Worm (Caenorhabditis elegans) whole organism, L1 larva: Measurements from ENCODE around the gene R102.2.

Experiments used
- C04F5.9 ChIP-seq: sonication (generic microtip); optimal IDR thresholded peaks from 2 replicates; lab custom pipeline; 2016; ENCODE audit warnings: missing genetic modification characterization, missing compliant biosample characterization
- alr-1 ChIP-seq: fragments of 200-800 bp; sonication (Bioruptor generic); optimal IDR thresholded peaks from 2 replicates; lab custom pipeline; 2018; ENCODE audit warnings: borderline replicate concordance, mild to moderate bottlenecking, missing genetic modification characterization, missing compliant biosample characterization
- ama-1 ChIP-seq: fragments of 150-350 bp; optimal IDR thresholded peaks from 2 replicates; lab custom pipeline; 2014
- ceh-90 ChIP-seq: sonication (generic microtip); optimal IDR thresholded peaks from 2 replicates; lab custom pipeline; 2016; ENCODE audit warnings: missing genetic modification characterization, missing compliant biosample characterization
- egl-13 ChIP-seq: sonication (generic microtip); optimal IDR thresholded peaks from 2 replicates; lab custom pipeline; 2016; ENCODE audit warnings: missing genotype, missing genetic modification reagents, missing genetic modification characterization, missing compliant biosample characterization
- ets-5 ChIP-seq: fragments of 200-800 bp; sonication (Bioruptor generic); IDR thresholded peaks from 2 replicates; pipeline ENCODE4 v1.3.6; 2022; ENCODE audit warnings: missing genetic modification characterization, missing compliant biosample characterization
- fkh-8 ChIP-seq: sonication (generic microtip); optimal IDR thresholded peaks from 2 replicates; lab custom pipeline; 2016; ENCODE audit warnings: mild to moderate bottlenecking, missing genetic modification characterization, missing compliant biosample characterization
- fos-1 ChIP-seq: fragments of 150-350 bp; optimal IDR thresholded peaks from 2 replicates; lab custom pipeline; 2014; ENCODE audit warnings: missing biosample characterization, missing genetic modification characterization
- grh-1 ChIP-seq: fragments of 200-800 bp; sonication (Bioruptor generic); IDR thresholded peaks from 2 replicates; pipeline ENCODE4 v1.3.6; 2022; ENCODE audit warnings: missing genetic modification reagents, missing genetic modification characterization, missing compliant biosample characterization
- hlh-17 ChIP-seq: fragments of 200-800 bp; sonication (Bioruptor generic); optimal IDR thresholded peaks from 2 replicates; lab custom pipeline; 2018; ENCODE audit warnings: missing genetic modification characterization, mild to moderate bottlenecking, missing compliant biosample characterization, moderate library complexity, borderline replicate concordance
- irx-1 ChIP-seq: sonication (generic microtip); optimal IDR thresholded peaks from 2 replicates; lab custom pipeline; 2016; ENCODE audit warnings: missing genetic modification characterization, missing compliant biosample characterization
- isw-1 ChIP-seq: fragments of 200-800 bp; sonication (Bioruptor generic); IDR thresholded peaks from 2 replicates; pipeline ENCODE4 v1.3.6; 2022; ENCODE audit warnings: missing genetic modification characterization, missing compliant biosample characterization
- lin-35 ChIP-seq, 2 experiments: fragments of 150-350 bp; optimal IDR thresholded peaks; 2 replicates each; lab custom pipeline; 2014; ENCODE audit warnings: missing biosample characterization in 2 of 2, missing genetic modification characterization in 2 of 2, missing genetic modification reagents in 2 of 2
- lir-3 ChIP-seq: sonication (generic microtip); optimal IDR thresholded peaks from 2 replicates; lab custom pipeline; 2016; ENCODE audit warnings: mild to moderate bottlenecking, missing genetic modification characterization, moderate library complexity, missing compliant biosample characterization; ENCODE audit not compliant: poor library complexity
- lsy-2 ChIP-seq, 2 experiments: fragments of 150-350 bp; optimal IDR thresholded peaks; 2 replicates each; lab custom pipeline; 2014; ENCODE audit warnings: missing biosample characterization in 2 of 2, missing genetic modification characterization in 2 of 2
- mdl-1 ChIP-seq, 2 experiments: fragments of 150-350 bp; optimal IDR thresholded peaks; 2 replicates each; lab custom pipeline; 2014 to 2017; ENCODE audit warnings: missing biosample characterization in 2 of 2, missing genetic modification characterization in 2 of 2, inconsistent platforms in 1 of 2
- mef-2 ChIP-seq: fragments of 150-350 bp; optimal IDR thresholded peaks from 2 replicates; lab custom pipeline; 2014; ENCODE audit warnings: missing biosample characterization, missing genetic modification characterization
- nhr-11 ChIP-seq: fragments of 150-350 bp; optimal IDR thresholded peaks from 2 replicates; lab custom pipeline; 2014; ENCODE audit warnings: missing biosample characterization, missing genetic modification characterization
- nhr-12 ChIP-seq: sonication (generic microtip); optimal IDR thresholded peaks from 2 replicates; lab custom pipeline; 2017; ENCODE audit warnings: missing biosample characterization, missing genetic modification characterization
- nhr-19 ChIP-seq: fragments of 200-800 bp; sonication (Bioruptor generic); conservative IDR thresholded peaks from 2 replicates; pipeline ENCODE4 v1.3.6; 2022; ENCODE audit warnings: missing genetic modification characterization, missing compliant biosample characterization
- nhr-20 ChIP-seq: sonication (generic microtip); optimal IDR thresholded peaks from 2 replicates; lab custom pipeline; 2016; ENCODE audit warnings: mild to moderate bottlenecking, missing genetic modification characterization, missing compliant biosample characterization
- nhr-237 ChIP-seq: fragments of 150-350 bp; optimal IDR thresholded peaks from 2 replicates; lab custom pipeline; 2014; ENCODE audit warnings: missing biosample characterization, missing genetic modification characterization
- nhr-77 ChIP-seq: fragments of 150-350 bp; optimal IDR thresholded peaks from 2 replicates; lab custom pipeline; 2014; ENCODE audit warnings: missing biosample characterization, missing genetic modification characterization
- nhr-84 ChIP-seq: sonication (generic microtip); optimal IDR thresholded peaks from 2 replicates; lab custom pipeline; 2017; ENCODE audit warnings: missing biosample characterization, missing genetic modification characterization
- nhr-90 ChIP-seq: sonication (generic microtip); optimal IDR thresholded peaks from 2 replicates; lab custom pipeline; 2016; ENCODE audit warnings: mild to moderate bottlenecking, missing genetic modification characterization, missing compliant biosample characterization; ENCODE audit not compliant: poor library complexity
- pag-3 ChIP-seq: sonication (generic microtip); optimal IDR thresholded peaks from 2 replicates; lab custom pipeline; 2017; ENCODE audit warnings: missing genetic modification characterization, mild to moderate bottlenecking, missing compliant biosample characterization, antibody characterized with exemption, borderline replicate concordance; ENCODE audit not compliant: insufficient read depth
- pqm-1 ChIP-seq: sonication (generic microtip); optimal IDR thresholded peaks from 3 replicates; lab custom pipeline; 2017; ENCODE audit warnings: missing biosample characterization, missing genetic modification characterization
- rnt-1 ChIP-seq: sonication (generic microtip); optimal IDR thresholded peaks from 2 replicates; lab custom pipeline; 2016; ENCODE audit warnings: mild to moderate bottlenecking, missing genetic modification characterization, moderate library complexity, missing compliant biosample characterization
- snu-23 ChIP-seq: sonication (generic microtip); optimal IDR thresholded peaks from 2 replicates; lab custom pipeline; 2016; ENCODE audit warnings: missing genetic modification characterization, missing compliant biosample characterization
- sptf-1 ChIP-seq: fragments of 150-350 bp; optimal IDR thresholded peaks from 2 replicates; lab custom pipeline; 2014; ENCODE audit warnings: missing biosample characterization, missing genetic modification characterization
- unc-30 ChIP-seq: sonication (generic microtip); optimal IDR thresholded peaks from 2 replicates; lab custom pipeline; 2017; ENCODE audit warnings: missing biosample characterization, missing genetic modification characterization
- unc-62 ChIP-seq: fragments of 150-350 bp; optimal IDR thresholded peaks from 2 replicates; lab custom pipeline; 2014; ENCODE audit warnings: missing biosample characterization, missing genetic modification reagents, missing genetic modification characterization
- vab-15 ChIP-seq: sonication (generic microtip); optimal IDR thresholded peaks from 2 replicates; lab custom pipeline; 2017; ENCODE audit warnings: missing genotype, mild to moderate bottlenecking, missing genetic modification characterization, missing compliant biosample characterization
- xbp-1 ChIP-seq: sonication (generic microtip); optimal IDR thresholded peaks from 2 replicates; lab custom pipeline; 2016; ENCODE audit warnings: missing genetic modification characterization, missing compliant biosample characterization
- zip-4 ChIP-seq: fragments of 200-800 bp; sonication (Bioruptor generic); optimal IDR thresholded peaks from 2 replicates; lab custom pipeline; 2018; ENCODE audit warnings: mild to moderate bottlenecking, missing genetic modification characterization, moderate library complexity, missing compliant biosample characterization
- ztf-11 ChIP-seq, 2 experiments: sonication (generic microtip); optimal IDR thresholded peaks; 2 replicates each; lab custom pipeline; 2016 to 2017; ENCODE audit warnings: missing genetic modification characterization in 2 of 2, missing biosample characterization in 1 of 2, missing compliant biosample characterization in 1 of 2

The R102.2 gene

DNA sequence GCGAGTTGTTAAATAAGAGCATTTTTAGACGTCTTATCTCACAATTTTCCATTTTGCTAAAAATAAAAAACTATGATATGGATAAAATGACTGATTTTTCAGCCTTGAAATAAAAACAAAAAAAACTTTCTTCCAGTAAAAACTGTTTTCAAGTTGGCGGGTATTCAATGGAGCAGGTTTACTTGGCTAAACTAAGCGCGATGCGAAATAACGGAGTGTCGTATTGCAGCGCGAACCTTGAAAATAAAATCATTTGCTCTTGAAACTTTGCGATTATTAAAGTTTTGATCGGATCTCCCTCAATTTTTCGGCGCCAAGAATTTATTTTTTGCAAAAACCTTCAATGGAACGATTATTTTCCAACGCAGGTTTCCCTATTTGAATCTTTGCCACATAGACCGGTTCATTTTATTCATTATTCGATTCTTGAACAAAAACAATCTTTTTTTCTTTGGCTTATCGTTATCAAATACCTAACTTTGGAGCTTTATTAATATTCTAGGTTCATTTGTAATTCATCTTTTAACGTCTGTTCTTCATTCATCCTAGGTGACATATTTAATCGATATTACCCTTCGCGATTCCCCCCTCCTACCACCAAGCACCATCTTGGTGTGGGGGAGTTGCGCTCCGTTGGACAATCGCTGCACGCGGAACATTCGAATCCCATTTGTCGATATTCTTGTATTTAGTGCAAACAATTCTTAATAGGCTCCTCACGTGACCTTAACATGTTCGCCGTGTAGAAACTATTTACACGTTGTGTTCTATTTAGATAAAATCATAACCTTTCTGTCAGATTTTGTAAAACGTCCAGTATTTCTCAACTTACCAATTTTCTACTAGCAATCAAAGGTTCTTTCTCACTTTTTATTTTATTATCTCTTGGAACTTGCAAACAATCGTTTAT, 47.4 kb downstream of the R102.2 start, which contains the start of the genes orc-5 and cyb-1 (continued):
- TF ChIP-seq nhr-90 (tag; lab: Kevin White, UChicago): peak; percentile 74
- no peak for TF ChIP-seq nhr-12
- no peak for TF ChIP-seq nhr-84 (tag; lab: Kevin White, UChicago)
- TF ChIP-seq lin-35 (GFP tag; optimal IDR thresholded peaks at IDR 0.05; lab: Kevin White, UChicago): peak; percentile 97 to 99
- TF ChIP-seq sptf-1: no peak
- TF ChIP-seq fkh-8 (tag; lab: Kevin White, UChicago): peak; percentile 52
- TF ChIP-seq hlh-17 (GFP tag; lab: Kevin White, UChicago): no peak
- TF ChIP-seq nhr-237: no peak
- TF ChIP-seq pqm-1: no peak
- TF ChIP-seq grh-1: peak; percentile 74
- no peak for TF ChIP-seq unc-30 (tag; lab: Kevin White, UChicago)
- TF ChIP-seq nhr-77 (tag; lab: Kevin White, UChicago): peak; percentile 51
- peak; percentile 80 for TF ChIP-seq nhr-20
- TF ChIP-seq ama-1 (lab: Kevin White, UChicago): no peak
- TF ChIP-seq lsy-2 (tag; optimal IDR thresholded peaks at IDR 0.05; lab: Kevin White, UChicago): peak; percentile 85 to 93
- TF ChIP-seq rnt-1 (tag; lab: Kevin White, UChicago): peak; percentile 87
- peak; percentile 90 for TF ChIP-seq snu-23 (GFP tag; lab: Kevin White, UChicago)
- TF ChIP-seq ets-5 (GFP tag; lab: Robert Waterston, UW): no peak
- peak in 1 of 2 experiments; percentile 66 for TF ChIP-seq mdl-1 (tag; optimal IDR thresholded peaks at IDR 0.05; lab: Kevin White, UChicago)
- TF ChIP-seq ztf-11 (tag; optimal IDR thresholded peaks at IDR 0.05; lab: Kevin White, UChicago): no peak
- TF ChIP-seq nhr-19 (GFP tag; lab: Robert Waterston, UW): peak; percentile 82
- no peak for TF ChIP-seq mef-2 (tag; lab: Kevin White, UChicago)
- no peak for TF ChIP-seq alr-1 (tag; lab: Kevin White, UChicago)
- peak; percentile 65 for TF ChIP-seq irx-1 (tag; lab: Kevin White, UChicago)
- TF ChIP-seq ceh-90: peak; percentile 19
- peak; percentile 76 for TF ChIP-seq isw-1
- TF ChIP-seq xbp-1 (tag; lab: Kevin White, UChicago): peak; percentile 86
- no peak for TF ChIP-seq zip-4
- TF ChIP-seq egl-13 (tag; lab: Kevin White, UChicago): peak; percentile 20
- TF ChIP-seq fos-1 (tag; lab: Kevin White, UChicago): peak; percentile 34
- no peak for TF ChIP-seq unc-62
- TF ChIP-seq pag-3: no peak
- TF ChIP-seq vab-15 (tag; lab: Kevin White, UChicago): no peak
- TF ChIP-seq nhr-11 (tag; lab: Kevin White, UChicago): peak; percentile 44

DNA sequence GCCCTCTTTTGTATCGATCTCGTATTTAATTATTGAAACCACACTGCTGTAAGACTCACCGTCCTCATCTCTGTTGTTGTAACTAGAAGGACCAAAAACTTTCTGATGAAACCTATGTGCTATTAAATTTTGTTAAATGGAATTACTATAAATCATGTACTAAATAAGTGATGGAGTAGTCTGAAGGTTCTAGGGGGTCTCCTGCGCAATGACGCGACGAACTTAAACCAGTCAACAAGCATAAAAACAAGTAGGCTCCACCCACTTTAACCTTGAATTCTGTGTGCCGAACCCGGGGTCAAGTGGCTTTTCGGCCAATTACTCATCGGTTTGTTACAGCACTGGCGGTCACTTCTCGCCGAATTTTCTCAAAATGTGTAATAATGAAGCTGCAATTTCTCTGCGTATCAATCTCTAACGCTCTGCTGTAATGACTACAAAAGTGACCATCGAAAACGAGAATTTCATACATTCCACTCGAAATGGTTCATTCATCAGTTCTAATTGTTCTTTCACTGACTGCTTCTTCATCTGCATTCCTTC, 49.7 kb downstream of the R102.2 start, which contains the start of gene grl-21:
grl-21 (plus strand) TSS at position 464 of the 543 bp plus-strand sequence.
- TF ChIP-seq lsy-2 (tag; optimal IDR thresholded peaks at IDR 0.05; lab: Kevin White, UChicago) (no peak), fos-1 (tag; lab: Kevin White, UChicago) (no peak), ceh-90 (no peak), zip-4 (no peak), C04F5.9 (no peak), lir-3 (no peak), mef-2 (tag; lab: Kevin White, UChicago) (no peak), sptf-1 (no peak)
